Worm (Caenorhabditis elegans): ENCODE data around the gene gap-1.
A peak's percentile ranks its signal among the peaks of the same experiment; 100 is the strongest.

Gene gap-1

DNA sequence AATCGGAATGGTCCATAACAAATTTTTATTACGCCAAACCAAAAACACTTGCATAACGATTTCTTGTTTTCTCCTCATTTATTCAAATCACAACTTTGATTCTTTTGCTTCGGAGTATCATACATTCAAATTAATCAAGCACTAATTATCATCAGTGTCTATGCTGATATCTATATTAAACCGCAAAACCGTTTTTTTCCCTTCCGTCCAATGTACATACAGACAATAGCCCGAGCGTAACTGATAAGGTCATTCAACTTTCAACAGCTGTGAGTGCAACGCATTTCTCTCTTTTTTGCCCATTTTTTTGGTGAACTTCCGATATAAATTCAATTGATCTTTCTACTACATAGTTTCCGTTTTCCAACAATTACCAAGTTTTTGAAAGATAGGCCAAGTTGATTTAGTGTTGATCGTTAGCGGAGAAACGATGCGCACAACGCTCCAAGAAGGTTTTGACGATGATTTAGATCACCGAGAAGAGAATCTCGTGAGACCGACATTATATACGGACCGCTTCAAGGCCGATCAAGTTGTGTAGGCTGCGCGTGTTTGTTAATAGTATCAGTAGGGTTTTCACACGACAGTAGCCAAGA is 14.5 kb upstream of the gap-1 start (continued):
- no peak for TF ChIP-seq unc-86 (tag; optimal IDR thresholded peaks at IDR 0.05)
- TF ChIP-seq lir-3 (tag; optimal IDR thresholded peaks at IDR 0.05; ENCODE audit: poor library complexity) = no peak
- no peak for TF ChIP-seq isw-1 (GFP tag; IDR thresholded peaks at IDR 0.05)
- peak in 1 of 2 experiments; percentile 24 for TF ChIP-seq mdl-1 (tag; optimal IDR thresholded peaks at IDR 0.05)
- TF ChIP-seq jun-1 (tag; optimal IDR thresholded peaks at IDR 0.05) = no peak
- TF ChIP-seq aha-1 (tag; optimal IDR thresholded peaks at IDR 0.05) = no peak
- TF ChIP-seq elt-2 (tag; optimal IDR thresholded peaks at IDR 0.05) = peak; percentile 66
- TF ChIP-seq sptf-1 (tag; optimal IDR thresholded peaks at IDR 0.05) = no peak
- TF ChIP-seq nhr-20 (tag; optimal IDR thresholded peaks at IDR 0.05) = peak; percentile 30
- peak; percentile 73 for TF ChIP-seq blmp-1 (tag; optimal IDR thresholded peaks at IDR 0.05)
- TF ChIP-seq fkh-10 (GFP tag; optimal IDR thresholded peaks at IDR 0.05) = no peak
- TF ChIP-seq ama-1 (optimal IDR thresholded peaks at IDR 0.05) = no peak
- peak in 5 of 6 experiments; percentile 44 to 72 (median 68) for TF ChIP-seq elt-3 (tag; optimal IDR thresholded peaks at IDR 0.05)

DNA sequence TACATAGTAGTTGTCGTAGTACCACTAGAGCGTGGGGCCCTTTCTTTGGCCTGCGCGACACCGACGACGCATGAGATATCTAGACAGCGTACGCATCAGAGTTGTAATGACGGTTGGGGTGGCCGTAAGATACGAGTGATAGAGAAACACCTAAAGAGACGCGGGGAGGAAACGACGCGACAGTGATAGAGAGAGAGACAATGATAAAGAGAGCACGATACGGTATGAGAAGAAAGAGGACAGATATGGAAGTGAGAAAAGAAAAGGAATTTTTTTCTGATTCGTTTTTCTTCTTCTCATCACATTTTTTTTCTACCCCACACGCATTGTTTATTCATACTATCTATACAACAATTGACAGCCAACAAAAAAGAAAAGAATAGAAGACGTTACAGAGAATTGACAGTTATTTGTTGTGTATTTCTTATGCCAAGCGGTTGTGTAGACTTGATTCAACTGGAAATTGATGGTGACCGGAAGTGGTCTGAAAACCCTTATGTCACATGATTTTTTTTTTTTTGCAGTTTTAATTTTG is 13.8 kb upstream of the gap-1 start:
- TF ChIP-seq dpl-1 (GFP tag; optimal IDR thresholded peaks at IDR 0.05) = no peak
- TF ChIP-seq skn-1 (tag; optimal IDR thresholded peaks at IDR 0.05) = peak; percentile 22
- no peak for TF ChIP-seq nhr-71 (tag; optimal IDR thresholded peaks at IDR 0.05)
- no peak for TF ChIP-seq nhr-90 (tag; optimal IDR thresholded peaks at IDR 0.05; ENCODE audit: poor library complexity)
- TF ChIP-seq lin-14 (GFP tag; optimal IDR thresholded peaks at IDR 0.05) = peak; percentile 8
- peak; percentile 73 for TF ChIP-seq nhr-85 (tag)
- no peak for TF ChIP-seq mef-2 (tag; optimal IDR thresholded peaks at IDR 0.05)
- no peak for TF ChIP-seq pqm-1 (tag; optimal IDR thresholded peaks at IDR 0.05)
- TF ChIP-seq elt-2 (tag; optimal IDR thresholded peaks at IDR 0.05) = peak; percentile 47
- no peak for TF ChIP-seq egl-27 (tag; optimal IDR thresholded peaks at IDR 0.05)
- TF ChIP-seq fkh-8 (tag; optimal IDR thresholded peaks at IDR 0.05) = no peak
- TF ChIP-seq isw-1 (GFP tag; IDR thresholded peaks at IDR 0.05) = no peak
- TF ChIP-seq elt-3 (tag; optimal IDR thresholded peaks at IDR 0.05) = peak in 1 of 6 experiments; percentile 46
- peak in 1 of 2 experiments; percentile 4 for TF ChIP-seq lin-35 (GFP tag; optimal IDR thresholded peaks at IDR 0.05)
- no peak for TF ChIP-seq xbp-1 (tag; optimal IDR thresholded peaks at IDR 0.05)
- TF ChIP-seq jun-1 (tag; optimal IDR thresholded peaks at IDR 0.05) = no peak
- TF ChIP-seq blmp-1 (tag; optimal IDR thresholded peaks at IDR 0.05) = peak; percentile 63
- peak in 1 of 2 experiments; percentile 34 for TF ChIP-seq lsy-2 (tag; optimal IDR thresholded peaks at IDR 0.05)
- TF ChIP-seq dsc-1 (tag; optimal IDR thresholded peaks at IDR 0.05) = no peak

DNA sequence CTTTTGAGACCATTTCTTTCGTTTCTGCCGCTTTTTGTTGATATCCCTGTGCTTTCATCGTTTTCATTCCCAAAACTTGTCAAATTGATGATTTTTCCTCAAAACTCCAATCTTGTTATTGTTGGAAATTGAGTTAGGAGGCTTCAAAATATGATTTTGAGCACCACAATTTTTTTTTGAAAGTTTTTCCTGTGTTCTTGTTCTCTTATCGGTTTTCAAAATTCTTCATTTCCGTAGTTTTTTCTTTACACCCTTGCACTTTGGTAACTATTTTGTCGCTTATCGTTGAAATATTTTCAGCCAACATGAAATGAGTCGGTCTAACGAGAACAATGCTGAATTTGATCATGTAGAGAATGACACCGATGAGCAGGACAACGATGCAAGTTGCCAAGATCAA is 11.7 kb upstream of the gap-1 start, which contains the start of gene F48B9.1:
F48B9.1 (plus strand) TSS at position 301 of the 400 bp plus-strand sequence.
- TF ChIP-seq nhr-77 (tag; optimal IDR thresholded peaks at IDR 0.05) (no peak), hlh-4 (tag; optimal IDR thresholded peaks at IDR 0.05) (no peak), irx-1 (tag; optimal IDR thresholded peaks at IDR 0.05) (no peak), nhr-19 (GFP tag; conservative IDR thresholded peaks at IDR 0.05) (no peak), mef-2 (tag; optimal IDR thresholded peaks at IDR 0.05) (no peak), efl-1 (optimal IDR thresholded peaks at IDR 0.05) (no peak), efl-1 (GFP tag; optimal IDR thresholded peaks at IDR 0.05 in 1 of 2) (peak in 1 of 2 experiments; percentile 72), lin-39 (tag; optimal IDR thresholded peaks at IDR 0.05) (no peak)

DNA sequence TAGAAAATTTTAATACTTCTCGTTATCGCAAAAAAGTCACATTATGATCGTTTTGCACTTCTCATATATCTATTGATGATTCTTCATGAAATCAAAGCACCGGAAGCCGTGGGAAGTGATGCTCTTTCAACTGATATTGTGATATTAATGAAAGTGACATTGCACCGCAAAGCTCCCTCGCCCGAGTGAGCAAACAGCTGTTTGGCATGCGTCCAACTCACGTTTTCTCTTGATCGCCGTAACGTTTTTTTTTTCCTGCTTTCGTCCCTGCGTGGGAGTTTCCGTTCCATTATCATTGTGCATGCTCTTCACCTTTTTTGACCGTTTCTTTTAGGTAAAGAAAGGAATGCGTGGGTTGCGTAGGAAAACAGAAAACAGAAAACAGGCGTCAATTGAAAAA is 3.4 kb upstream of the gap-1 start:
- peak; percentile 63 for TF ChIP-seq lin-14 (GFP tag; optimal IDR thresholded peaks at IDR 0.05)
- TF ChIP-seq rnt-1 (tag; optimal IDR thresholded peaks at IDR 0.05) = peak; percentile 48
- TF ChIP-seq ama-1 (optimal IDR thresholded peaks at IDR 0.05) = no peak
- peak; percentile 6 for TF ChIP-seq nhr-71 (tag; optimal IDR thresholded peaks at IDR 0.05)
